Fruit fly (Drosophila melanogaster): ENCODE data around the gene sturkopf.
A peak's percentile ranks its signal among the peaks of the same experiment; 100 is the strongest.

sturkopf gene

dm6 chr3L:1298509-1298908 is 14.7 kb downstream of the sturkopf start, which contains the start of gene scf (continued):
- TF ChIP-seq CG12391 (tag; optimal IDR thresholded peaks at IDR 0.05), result no peak
- TF ChIP-seq p53 (GFP tag; optimal IDR thresholded peaks at IDR 0.05), result peak; percentile 2
- TF ChIP-seq ERR (GFP tag; optimal IDR thresholded peaks at IDR 0.05), result no peak
- TF ChIP-seq CG10267 (tag; optimal IDR thresholded peaks at IDR 0.05), result peak; percentile 17
- no peak for TF ChIP-seq D19A (tag; optimal IDR thresholded peaks at IDR 0.05)
- TF ChIP-seq CG1792 (GFP tag; optimal IDR thresholded peaks at IDR 0.05), result no peak
- TF ChIP-seq gsb-n (tag; optimal IDR thresholded peaks at IDR 0.05), result no peak
- TF ChIP-seq gro (GFP tag; optimal IDR thresholded peaks at IDR 0.05), result peak; percentile 60
- 0 out of 2 replicates have a peak, but pooled peaks have one; percentile 1 for TF ChIP-seq Dref (GFP tag; IDR thresholded peaks at IDR 0.05)
- TF ChIP-seq CG3847 (GFP tag; IDR thresholded peaks at IDR 0.05), result peak; percentile 48
- TF ChIP-seq MESR4 (GFP tag; optimal IDR thresholded peaks at IDR 0.05), result peak; percentile 64
- TF ChIP-seq Ets97D (GFP tag; optimal IDR thresholded peaks at IDR 0.05), result no peak
- no peak for TF ChIP-seq CG18599 (GFP tag; optimal IDR thresholded peaks at IDR 0.05)
- TF ChIP-seq CG2202 (tag; optimal IDR thresholded peaks at IDR 0.05), result no peak
- no peak for TF ChIP-seq gt (GFP tag; IDR thresholded peaks at IDR 0.05)
- TF ChIP-seq ash1 (GFP tag; optimal IDR thresholded peaks at IDR 0.05), result no peak
- no peak for TF ChIP-seq sqz (GFP tag; optimal IDR thresholded peaks at IDR 0.05)
- TF ChIP-seq Mad (GFP tag; optimal IDR thresholded peaks at IDR 0.05), result no peak
- TF ChIP-seq CG12744 (GFP tag; optimal IDR thresholded peaks at IDR 0.05), result no peak
- TF ChIP-seq CG3065 (GFP tag; optimal IDR thresholded peaks at IDR 0.05), result no peak
- TF ChIP-seq CkIIα-i1 (GFP tag; IDR thresholded peaks at IDR 0.05), result no peak
- TF ChIP-seq CG1529 (GFP tag; optimal IDR thresholded peaks at IDR 0.05), result no peak
- TF ChIP-seq CG31441 (GFP tag; IDR thresholded peaks at IDR 0.05), result no peak
- TF ChIP-seq crol (GFP tag; IDR thresholded peaks at IDR 0.05), result 0 out of 2 replicates have a peak, but pooled peaks have one; percentile 29
- peak; percentile 78 for TF ChIP-seq Deaf1 (tag; optimal IDR thresholded peaks at IDR 0.05)
- no peak for TF ChIP-seq Dek (tag; optimal IDR thresholded peaks at IDR 0.05)
- TF ChIP-seq klu (GFP tag; IDR thresholded peaks at IDR 0.05), result no peak
- no peak for TF ChIP-seq bigmax (GFP tag; optimal IDR thresholded peaks at IDR 0.05)
- TF ChIP-seq crc (GFP tag; optimal IDR thresholded peaks at IDR 0.05), result no peak
- peak; percentile 50 for TF ChIP-seq CG34224 (GFP tag; IDR thresholded peaks at IDR 0.05; ENCODE audit: partially characterized antibody)
- peak; percentile 56 for TF ChIP-seq CG17829 (tag; optimal IDR thresholded peaks at IDR 0.05)
- no peak for TF ChIP-seq CG2199 (GFP tag; IDR thresholded peaks at IDR 0.05)
- no peak for TF ChIP-seq Dip2 (GFP tag; IDR thresholded peaks at IDR 0.05)
- TF ChIP-seq Bdp1 (GFP tag; optimal IDR thresholded peaks at IDR 0.05), result no peak
- TF ChIP-seq CG1233 (GFP tag; optimal IDR thresholded peaks at IDR 0.05), result no peak
- TF ChIP-seq CG8478 (optimal IDR thresholded peaks at IDR 0.05), result no peak
- TF ChIP-seq bsh (GFP tag; optimal IDR thresholded peaks at IDR 0.05), result no peak
- TF ChIP-seq Sox100B (GFP tag; optimal IDR thresholded peaks at IDR 0.05), result no peak
- TF ChIP-seq CG12071 (GFP tag; optimal IDR thresholded peaks at IDR 0.05), result peak; percentile 17
- peak; percentile 40 for TF ChIP-seq slbo (GFP tag; IDR thresholded peaks at IDR 0.05)
- TF ChIP-seq CG10543 (GFP tag; optimal IDR thresholded peaks at IDR 0.05), result no peak
- TF ChIP-seq CG4360 (GFP tag; IDR thresholded peaks at IDR 0.05), result peak; percentile 53; the same call in 1 of the 2 replicates
- TF ChIP-seq Dp (GFP tag; optimal IDR thresholded peaks at IDR 0.05), result peak; percentile 91
- TF ChIP-seq Chrac-16 (GFP tag; optimal IDR thresholded peaks at IDR 0.05), result no peak
- no peak for TF ChIP-seq Ptx1 (GFP tag; IDR thresholded peaks at IDR 0.05)
- TF ChIP-seq Fer3 (tag; optimal IDR thresholded peaks at IDR 0.05), result no peak
- TF ChIP-seq caup (GFP tag; optimal IDR thresholded peaks at IDR 0.05; ENCODE audit: severe bottlenecking), result no peak
- TF ChIP-seq dm (GFP tag; optimal IDR thresholded peaks at IDR 0.05), result no peak
- TF ChIP-seq D19B (GFP tag; optimal IDR thresholded peaks at IDR 0.05), result no peak
- TF ChIP-seq CG11093 (GFP tag; IDR thresholded peaks at IDR 0.05), result no peak
- TF ChIP-seq Nf-YA (GFP tag; IDR thresholded peaks at IDR 0.05), result no peak
- peak; percentile 11 for TF ChIP-seq CG2712 (tag; optimal IDR thresholded peaks at IDR 0.05)

Data from whole organism, embryonic.